Worm (Caenorhabditis elegans): Measurements from ENCODE around the gene bkip-1.

bkip-1 gene

DNA sequence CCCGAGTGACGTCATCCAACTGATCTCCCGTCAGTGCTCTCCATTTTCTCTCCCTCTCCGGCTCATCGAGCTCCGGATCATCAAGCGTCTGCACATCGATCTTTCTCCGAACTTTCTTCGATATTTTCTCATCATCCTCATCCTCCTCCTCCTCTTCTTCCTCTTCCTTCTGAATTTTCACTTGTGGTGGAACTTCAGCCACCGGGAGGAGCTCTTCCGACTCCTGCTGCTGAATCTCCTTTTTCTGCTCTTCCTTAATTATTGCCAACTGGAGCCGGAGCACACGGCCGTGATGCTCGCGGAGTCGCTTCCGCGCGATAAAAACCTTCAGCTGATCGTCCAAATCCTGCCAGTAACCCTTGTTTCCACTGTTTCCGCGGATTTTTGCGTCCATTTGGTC lies 35.2 kb downstream of the bkip-1 start:
- TF ChIP-seq unc-62 (GFP tag; optimal IDR thresholded peaks at IDR 0.05), result no peak
- TF ChIP-seq ztf-4 (tag; optimal IDR thresholded peaks at IDR 0.05), result no peak
- no peak for TF ChIP-seq mdl-1 (tag; optimal IDR thresholded peaks at IDR 0.05)
- no peak for TF ChIP-seq R02D3.7 (tag; optimal IDR thresholded peaks at IDR 0.05)

DNA sequence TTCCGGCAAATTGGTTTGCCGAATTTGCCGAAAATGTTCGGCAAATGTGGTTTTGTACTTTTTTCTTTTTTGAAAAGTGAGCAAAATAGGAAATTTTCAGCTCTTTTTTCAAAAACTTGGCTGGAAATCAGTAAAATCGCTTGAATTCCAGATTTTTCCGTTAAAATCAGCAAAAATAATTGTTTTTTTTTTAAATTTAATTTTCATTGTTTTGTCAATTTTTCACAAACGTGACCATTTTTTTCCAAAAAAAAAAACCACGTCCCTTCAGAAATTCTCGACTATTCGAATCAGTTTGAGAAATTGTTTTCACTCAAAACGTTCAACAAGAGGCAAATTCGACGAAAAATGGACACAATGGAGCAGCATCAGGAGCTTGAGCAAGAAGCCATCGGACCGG lies 36.5 kb downstream of the bkip-1 start, which contains the start of gene K09E4.1:
Gene K09E4.1, plus strand, starts transcription at position 301 of the 400 bp plus-strand sequence.
- no peak for TF ChIP-seq eor-1 (tag; optimal IDR thresholded peaks at IDR 0.05)
- no peak for TF ChIP-seq nhr-28 (tag; optimal IDR thresholded peaks at IDR 0.05)
- TF ChIP-seq jun-1 (tag; optimal IDR thresholded peaks at IDR 0.05), result no peak
- TF ChIP-seq ceh-28 (tag; optimal IDR thresholded peaks at IDR 0.05), result no peak
- TF ChIP-seq aly-2 (tag; optimal IDR thresholded peaks at IDR 0.05), result no peak
- no peak for TF ChIP-seq pqm-1 (tag; optimal IDR thresholded peaks at IDR 0.05)
- no peak for TF ChIP-seq daf-12 (tag; optimal IDR thresholded peaks at IDR 0.05)
- no peak for TF ChIP-seq elt-2 (tag; optimal IDR thresholded peaks at IDR 0.05)
- TF ChIP-seq mml-1 (tag; optimal IDR thresholded peaks at IDR 0.05), result no peak
- no peak for TF ChIP-seq nhr-67 (tag; optimal IDR thresholded peaks at IDR 0.05)
- no peak for TF ChIP-seq lin-15B (tag; optimal IDR thresholded peaks at IDR 0.05)
- TF ChIP-seq nhr-77 (tag; optimal IDR thresholded peaks at IDR 0.05), result no peak
- TF ChIP-seq hmg-11 (tag; optimal IDR thresholded peaks at IDR 0.05), result no peak
- no peak for TF ChIP-seq nhr-23 (tag; optimal IDR thresholded peaks at IDR 0.05)
- TF ChIP-seq mdl-1 (tag; optimal IDR thresholded peaks at IDR 0.05), result no peak
- TF ChIP-seq elt-3 (tag; optimal IDR thresholded peaks at IDR 0.05), result no peak
- no peak for TF ChIP-seq R02D3.7 (tag; optimal IDR thresholded peaks at IDR 0.05)

DNA sequence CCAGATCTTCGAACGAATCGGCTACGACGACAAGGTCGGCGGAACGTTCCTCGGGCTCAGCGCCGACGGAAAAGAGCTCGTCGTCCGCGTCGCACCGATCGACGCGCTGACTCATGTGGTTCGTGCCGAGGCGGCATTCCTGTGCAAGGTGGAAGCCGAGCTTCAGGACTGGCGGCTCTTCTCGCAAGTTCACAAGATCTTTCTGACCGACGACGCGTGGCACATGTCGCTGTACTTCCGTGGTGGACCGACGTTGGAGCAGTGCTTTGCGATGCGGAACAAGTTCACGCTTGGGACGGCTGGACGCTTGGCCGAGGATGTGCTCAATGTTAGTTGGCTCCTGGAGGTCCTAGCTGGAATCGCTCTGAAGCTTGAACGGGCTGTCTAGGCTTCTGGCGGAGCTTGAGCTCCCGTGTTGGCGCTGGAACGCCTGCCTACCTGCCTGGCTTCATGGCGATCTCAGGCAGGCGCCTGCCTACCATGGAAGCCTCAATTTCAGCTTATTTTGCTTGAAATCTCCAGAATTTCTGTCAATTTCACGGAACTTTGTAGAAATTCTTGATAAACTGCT lies 37.9 kb downstream of the bkip-1 start:
- TF ChIP-seq daf-12 (tag; optimal IDR thresholded peaks at IDR 0.05), result no peak
- no peak for TF ChIP-seq nhr-237 (tag; optimal IDR thresholded peaks at IDR 0.05)
- TF ChIP-seq nhr-28 (tag; optimal IDR thresholded peaks at IDR 0.05), result no peak
- TF ChIP-seq nhr-23 (tag; optimal IDR thresholded peaks at IDR 0.05), result no peak
- no peak for TF ChIP-seq jun-1 (tag; optimal IDR thresholded peaks at IDR 0.05)
- no peak for TF ChIP-seq pqm-1 (tag; optimal IDR thresholded peaks at IDR 0.05)

DNA sequence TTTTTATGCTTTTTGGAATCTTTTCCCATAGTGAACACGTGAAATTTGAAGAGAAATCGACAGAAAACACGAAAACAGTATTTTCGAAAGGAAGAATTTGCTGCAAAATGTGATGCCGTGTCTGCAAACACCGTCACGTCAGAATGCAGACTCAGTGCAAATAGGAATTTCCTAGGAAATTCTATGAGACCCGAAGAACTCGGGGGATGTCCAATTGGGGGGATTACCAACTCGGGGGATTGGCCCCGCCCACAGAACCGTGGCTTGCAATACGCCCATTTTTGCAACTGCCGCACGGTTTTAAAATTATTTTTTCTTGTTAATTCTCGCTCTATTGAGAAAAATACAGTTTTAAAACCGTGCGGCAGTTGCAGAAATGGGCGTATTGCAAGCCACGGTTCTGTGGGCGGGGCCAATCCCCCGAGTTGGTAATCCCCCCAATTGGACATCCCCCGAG lies 41.1 kb downstream of the bkip-1 start, which contains the start of gene cacn-1:
Gene cacn-1, minus strand, starts transcription at position 51 of the 457 bp plus-strand sequence.
- TF ChIP-seq nhr-77 (tag; optimal IDR thresholded peaks at IDR 0.05) (peak; percentile 53), nhr-43 (tag; optimal IDR thresholded peaks at IDR 0.05; ENCODE audit: poor library complexity, severe bottlenecking) (peak; percentile 7), tbx-2 (tag; optimal IDR thresholded peaks at IDR 0.05) (peak; percentile 0), lin-15B (tag; optimal IDR thresholded peaks at IDR 0.05) (peak; percentile 4), hmg-11 (tag; optimal IDR thresholded peaks at IDR 0.05) (peak; percentile 47), nfya-1 (tag; optimal IDR thresholded peaks at IDR 0.05; ENCODE audit: insufficient read depth) (peak; percentile 20), pha-4 (tag; optimal IDR thresholded peaks at IDR 0.05) (peak; percentile 23)

DNA sequence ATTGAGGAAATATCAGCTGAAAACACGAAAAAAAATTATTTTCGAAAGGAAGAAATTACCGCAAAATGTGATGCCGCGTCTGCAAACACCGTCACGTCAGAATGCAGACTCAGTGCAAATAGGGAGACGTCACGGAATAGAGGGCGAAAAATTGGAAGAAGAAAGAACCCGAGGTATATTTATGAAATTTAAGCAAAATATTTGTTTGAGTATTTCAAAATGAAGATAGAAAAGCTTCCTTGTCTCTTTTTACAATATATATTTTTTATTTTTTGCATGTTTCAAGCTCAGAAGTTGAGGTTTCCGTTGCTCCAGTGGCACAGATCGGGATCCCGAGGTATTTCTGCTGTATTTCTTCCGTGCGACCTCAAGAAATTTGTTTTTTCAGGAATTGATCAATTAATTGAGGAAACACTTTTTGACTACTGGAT lies 42.8 kb downstream of the bkip-1 start, which contains the start of gene W03H9.2:
Gene W03H9.2, minus strand, starts transcription at position 32 of the 431 bp plus-strand sequence.
- TF ChIP-seq ama-1 (optimal IDR thresholded peaks at IDR 0.05) (no peak), ceh-28 (tag; optimal IDR thresholded peaks at IDR 0.05) (peak; percentile 40), elt-2 (tag; optimal IDR thresholded peaks at IDR 0.05) (peak; percentile 26), R02D3.7 (tag; optimal IDR thresholded peaks at IDR 0.05) (peak; percentile 26), eor-1 (tag; optimal IDR thresholded peaks at IDR 0.05) (no peak), nfya-1 (tag; optimal IDR thresholded peaks at IDR 0.05; ENCODE audit: insufficient read depth) (peak; percentile 60), hmg-11 (tag; optimal IDR thresholded peaks at IDR 0.05) (peak; percentile 88), snpc-4 (tag; optimal IDR thresholded peaks at IDR 0.05) (peak; percentile 5), lsy-12 (tag; optimal IDR thresholded peaks at IDR 0.05) (peak; percentile 61), ztf-4 (tag; optimal IDR thresholded peaks at IDR 0.05) (no peak), sea-2 (GFP tag; optimal IDR thresholded peaks at IDR 0.05) (no peak), jun-1 (tag; optimal IDR thresholded peaks at IDR 0.05) (no peak), pha-4 (tag; optimal IDR thresholded peaks at IDR 0.05) (peak; percentile 42), nhr-76 (tag; optimal IDR thresholded peaks at IDR 0.05) (no peak), mml-1 (tag; optimal IDR thresholded peaks at IDR 0.05) (no peak), nhr-43 (tag; optimal IDR thresholded peaks at IDR 0.05; ENCODE audit: poor library complexity, severe bottlenecking) (peak; percentile 72), nhr-23 (tag; optimal IDR thresholded peaks at IDR 0.05) (peak; percentile 45), lin-15B (tag; optimal IDR thresholded peaks at IDR 0.05) (peak; percentile 41), elt-1 (tag; optimal IDR thresholded peaks at IDR 0.05) (no peak), ceh-82 (tag; optimal IDR thresholded peaks at IDR 0.05) (no peak), nhr-25 (tag; optimal IDR thresholded peaks at IDR 0.05) (peak; percentile 39)
